Worm (Caenorhabditis elegans) whole organism, L4 larva: ENCODE results near the gene H01M10.2.

ENCODE experiments used
- D1046.2 ChIP-seq: fragments of 200-800 bp; sonication (Bioruptor generic); IDR thresholded peaks from 2 replicates; pipeline ENCODE4 v1.3.6; 2022; ENCODE audit warnings: missing genetic modification characterization, missing compliant biosample characterization
- F37D6.2 ChIP-seq: sonication (generic microtip); optimal IDR thresholded peaks from 2 replicates; lab custom pipeline; 2016; ENCODE audit warnings: mild to moderate bottlenecking, missing genetic modification characterization, missing compliant biosample characterization
- F49E8.2 ChIP-seq: sonication (generic microtip); optimal IDR thresholded peaks from 2 replicates; lab custom pipeline; 2016; ENCODE audit warnings: missing compliant biosample characterization, mild to moderate bottlenecking, missing genetic modification characterization, borderline replicate concordance
- R02D3.7 ChIP-seq: fragments of 150-350 bp; sonication (generic microtip); optimal IDR thresholded peaks from 3 replicates; lab custom pipeline; 2014; ENCODE audit warnings: missing biosample characterization, missing genetic modification characterization
- T20F7.1 ChIP-seq: fragments of 200-800 bp; sonication (Bioruptor generic); optimal IDR thresholded peaks from 2 replicates; lab custom pipeline; 2018; ENCODE audit warnings: mild to moderate bottlenecking, missing genetic modification characterization, missing compliant biosample characterization
- T26A8.4 ChIP-seq: fragments of 200-800 bp; sonication (Bioruptor generic); IDR thresholded peaks from 2 replicates; pipeline ENCODE4 v1.3.6; 2022; ENCODE audit warnings: missing genetic modification characterization, missing compliant biosample characterization
- Y105C5A.15 ChIP-seq: fragments of 200-800 bp; sonication (Bioruptor generic); IDR thresholded peaks from 2 replicates; pipeline ENCODE4 v1.3.6; 2022; ENCODE audit warnings: missing genetic modification characterization, missing compliant biosample characterization
- Y75B8A.6 ChIP-seq: fragments of 200-800 bp; sonication (Bioruptor generic); IDR thresholded peaks from 2 replicates; pipeline ENCODE4 v1.3.6; 2022; ENCODE audit warnings: missing genetic modification reagents, missing genetic modification characterization, missing compliant biosample characterization
- ZK337.2 ChIP-seq: fragments of 200-800 bp; sonication (Bioruptor generic); IDR thresholded peaks from 2 replicates; pipeline ENCODE4 v1.3.6; 2022; ENCODE audit warnings: missing genetic modification reagents, missing genetic modification characterization, missing compliant biosample characterization
- aha-1 ChIP-seq: fragments of 150-350 bp; peaks from one replicate; lab custom pipeline; 2014; ENCODE audit warnings: missing biosample characterization, missing genetic modification characterization
- aly-2 ChIP-seq: sonication (generic microtip); optimal IDR thresholded peaks from 2 replicates; lab custom pipeline; 2018; ENCODE audit warnings: missing biosample characterization, missing genetic modification characterization
- ama-1 ChIP-seq: fragments of 150-350 bp; optimal IDR thresholded peaks from 2 replicates; lab custom pipeline; 2014; ENCODE audit warnings: inconsistent platforms, mixed read lengths
- arid-1 ChIP-seq: fragments of 200-800 bp; sonication (Bioruptor generic); conservative IDR thresholded peaks from 2 replicates; pipeline ENCODE4 v1.3.6; 2022; ENCODE audit warnings: missing genetic modification reagents, missing genetic modification characterization, missing compliant biosample characterization
- ceh-20 ChIP-seq: fragments of 200-800 bp; sonication (Bioruptor generic); IDR thresholded peaks from 2 replicates; pipeline ENCODE4 v1.3.6; 2022; ENCODE audit warnings: missing genetic modification reagents, missing genetic modification characterization, missing compliant biosample characterization
- ceh-32 ChIP-seq: sonication (generic microtip); optimal IDR thresholded peaks from 2 replicates; lab custom pipeline; 2016; ENCODE audit warnings: mild to moderate bottlenecking, missing genetic modification characterization, missing compliant biosample characterization; ENCODE audit not compliant: poor library complexity
- ceh-44 ChIP-seq: fragments of 200-800 bp; sonication (Bioruptor generic); IDR thresholded peaks from 2 replicates; pipeline ENCODE4 v1.3.6; 2022; ENCODE audit warnings: missing genetic modification reagents, missing genetic modification characterization, missing compliant biosample characterization
- ceh-82 ChIP-seq: sonication (generic microtip); optimal IDR thresholded peaks from 2 replicates; lab custom pipeline; 2017; ENCODE audit warnings: missing biosample characterization, missing genetic modification characterization
- cey-2 ChIP-seq: sonication (generic microtip); optimal IDR thresholded peaks from 3 replicates; lab custom pipeline; 2017; ENCODE audit warnings: missing genetic modification characterization, mild to moderate bottlenecking, missing compliant biosample characterization, antibody characterized with exemption, borderline replicate concordance; ENCODE audit not compliant: insufficient read depth
- ctbp-1 ChIP-seq: fragments of 200-800 bp; sonication (Bioruptor generic); IDR thresholded peaks from 2 replicates; pipeline ENCODE4 v1.3.6; 2022; ENCODE audit warnings: missing genetic modification reagents, missing genetic modification characterization, missing compliant biosample characterization
- daf-16 ChIP-seq, 3 experiments: sonication (generic microtip); optimal IDR thresholded peaks; 2 replicates each; lab custom pipeline; 2016 to 2017; ENCODE audit warnings: missing genetic modification characterization in 3 of 3, missing genetic modification reagents in 3 of 3, mild to moderate bottlenecking in 2 of 3, missing compliant biosample characterization in 2 of 3, missing biosample characterization in 1 of 3, moderate library complexity in 1 of 3
- daf-19 ChIP-seq: fragments of 200-800 bp; sonication (Bioruptor generic); conservative IDR thresholded peaks from 2 replicates; pipeline ENCODE4 v1.3.6; 2022; ENCODE audit warnings: missing genetic modification characterization, missing compliant biosample characterization
- dmd-6 ChIP-seq: fragments of 200-800 bp; sonication (Bioruptor generic); IDR thresholded peaks from 2 replicates; pipeline ENCODE4 v1.3.6; 2022; ENCODE audit warnings: missing genetic modification reagents, missing genetic modification characterization, missing compliant biosample characterization
- dpl-1 ChIP-seq: fragments of 150-350 bp; optimal IDR thresholded peaks from 2 replicates; lab custom pipeline; 2014; ENCODE audit warnings: missing biosample characterization, missing genetic modification reagents, missing genetic modification characterization
- dve-1 ChIP-seq: sonication (generic microtip); optimal IDR thresholded peaks from 2 replicates; lab custom pipeline; 2017; ENCODE audit warnings: antibody characterized with exemption, mild to moderate bottlenecking, missing genetic modification characterization, missing compliant biosample characterization; ENCODE audit not compliant: insufficient read depth
- fkh-10 ChIP-seq: fragments of 150-350 bp; optimal IDR thresholded peaks from 2 replicates; lab custom pipeline; 2014; ENCODE audit warnings: missing biosample characterization, missing genetic modification reagents, missing genetic modification characterization
- gei-8 ChIP-seq: fragments of 200-800 bp; sonication (Bioruptor generic); optimal IDR thresholded peaks from 2 replicates; lab custom pipeline; 2018; ENCODE audit warnings: mild to moderate bottlenecking, missing genetic modification characterization, missing compliant biosample characterization
- hlh-30 ChIP-seq: sonication (generic microtip); optimal IDR thresholded peaks from 2 replicates; lab custom pipeline; 2017; ENCODE audit warnings: antibody characterized with exemption, mild to moderate bottlenecking, missing genetic modification characterization, missing compliant biosample characterization; ENCODE audit not compliant: insufficient read depth
- jun-1 ChIP-seq: fragments of 150-350 bp; optimal IDR thresholded peaks from 2 replicates; lab custom pipeline; 2014; ENCODE audit warnings: missing biosample characterization, missing genetic modification reagents, missing genetic modification characterization
- lim-7 ChIP-seq: fragments of 200-800 bp; sonication (Bioruptor generic); IDR thresholded peaks from 2 replicates; pipeline ENCODE4 v1.3.6; 2022; ENCODE audit warnings: missing genetic modification characterization, missing compliant biosample characterization
- lin-29 ChIP-seq: fragments of 200-800 bp; sonication (Bioruptor generic); IDR thresholded peaks from 2 replicates; pipeline ENCODE4 v1.3.6; 2022; ENCODE audit warnings: missing genetic modification reagents, missing genetic modification characterization, missing compliant biosample characterization
- lin-38 ChIP-seq: fragments of 200-800 bp; sonication (Bioruptor generic); IDR thresholded peaks from 2 replicates; pipeline ENCODE4 v1.3.6; 2022; ENCODE audit warnings: missing genetic modification reagents, missing genetic modification characterization, missing compliant biosample characterization
- mdl-1 ChIP-seq, 2 experiments: fragments of 150-350 bp in 1 of 2; sonication (generic microtip) in 1 of 2; optimal IDR thresholded peaks; 2 replicates each; lab custom pipeline; 2014 to 2017; ENCODE audit warnings: missing biosample characterization in 2 of 2, missing genetic modification characterization in 2 of 2
- mep-1 ChIP-seq: fragments of 150-350 bp; sonication (generic microtip); optimal IDR thresholded peaks from 3 replicates; lab custom pipeline; 2014; ENCODE audit warnings: missing biosample characterization, missing genetic modification characterization
- mxl-3 ChIP-seq: fragments of 200-800 bp; sonication (Bioruptor generic); optimal IDR thresholded peaks from 2 replicates; lab custom pipeline; 2018; ENCODE audit warnings: mild to moderate bottlenecking, missing genetic modification characterization, missing compliant biosample characterization
- nhr-10 ChIP-seq: fragments of 150-350 bp; optimal IDR thresholded peaks from 2 replicates; lab custom pipeline; 2014; ENCODE audit warnings: missing biosample characterization, missing genetic modification characterization
- nhr-11 ChIP-seq: fragments of 150-350 bp; optimal IDR thresholded peaks from 2 replicates; lab custom pipeline; 2014; ENCODE audit warnings: missing biosample characterization, missing genetic modification characterization
- nhr-25 ChIP-seq: sonication (generic microtip); optimal IDR thresholded peaks from 2 replicates; lab custom pipeline; 2017; ENCODE audit warnings: missing genetic modification characterization, mild to moderate bottlenecking, missing compliant biosample characterization, antibody characterized with exemption, moderate library complexity, borderline replicate concordance; ENCODE audit not compliant: insufficient read depth
- nhr-28 ChIP-seq: fragments of 150-350 bp; optimal IDR thresholded peaks from 2 replicates; lab custom pipeline; 2014; ENCODE audit warnings: missing biosample characterization, missing genetic modification characterization
- nhr-6 ChIP-seq: fragments of 150-350 bp; optimal IDR thresholded peaks from 2 replicates; lab custom pipeline; 2014; ENCODE audit warnings: missing biosample characterization, missing genetic modification characterization
- nhr-76 ChIP-seq: fragments of 150-350 bp; optimal IDR thresholded peaks from 2 replicates; lab custom pipeline; 2014; ENCODE audit warnings: missing biosample characterization, missing genetic modification characterization
- spr-3 ChIP-seq: fragments of 200-800 bp; sonication (Bioruptor generic); optimal IDR thresholded peaks from 2 replicates; lab custom pipeline; 2018; ENCODE audit warnings: mild to moderate bottlenecking, missing genetic modification characterization, missing compliant biosample characterization
- tag-97 ChIP-seq: fragments of 200-800 bp; sonication (Bioruptor generic); IDR thresholded peaks from 2 replicates; pipeline ENCODE4 v1.3.6; 2022; ENCODE audit warnings: missing genetic modification characterization, missing compliant biosample characterization
- tra-1 ChIP-seq: fragments of 200-800 bp; sonication (Bioruptor generic); IDR thresholded peaks from 2 replicates; pipeline ENCODE4 v1.3.6; 2022; ENCODE audit warnings: missing genetic modification reagents, missing genetic modification characterization, missing compliant biosample characterization
- unc-62 ChIP-seq, 3 experiments: fragments of 150-350 bp in 1 of 3; sonication (generic microtip); optimal IDR thresholded peaks in 2 of 3; peaks in 1 of 3; 1 replicate in 1 of 3; 2 replicates in 2 of 3; lab custom pipeline; 2014 to 2017; ENCODE audit warnings: missing biosample characterization in 3 of 3, missing genetic modification characterization in 3 of 3, missing genetic modification reagents in 3 of 3, missing genotype in 1 of 3
- vab-7 ChIP-seq: fragments of 200-800 bp; sonication (Bioruptor generic); IDR thresholded peaks from 2 replicates; pipeline ENCODE4 v1.3.6; 2022; ENCODE audit warnings: missing genetic modification reagents, missing genetic modification characterization, missing compliant biosample characterization
- zag-1 ChIP-seq: fragments of 150-350 bp; optimal IDR thresholded peaks from 2 replicates; lab custom pipeline; 2014; ENCODE audit warnings: missing biosample characterization, missing genetic modification characterization
- zfp-3 ChIP-seq: fragments of 200-800 bp; sonication (Bioruptor generic); conservative IDR thresholded peaks from 2 replicates; pipeline ENCODE4 v1.3.6; 2022; ENCODE audit warnings: missing genetic modification reagents, missing genetic modification characterization, missing compliant biosample characterization
- zip-11 ChIP-seq: fragments of 200-800 bp; sonication (Bioruptor generic); IDR thresholded peaks from 2 replicates; pipeline ENCODE4 v1.3.6; 2022; ENCODE audit warnings: missing genetic modification characterization, missing compliant biosample characterization
- zip-2 ChIP-seq: fragments of 150-350 bp; optimal IDR thresholded peaks from 2 replicates; lab custom pipeline; 2014; ENCODE audit warnings: missing biosample characterization, missing genetic modification characterization

H01M10.2 gene

ce11 chrX:2549322-2549721 lies 36.2 kb downstream of the H01M10.2 start (continued):
- TF ChIP-seq nhr-28 (tag; lab: Kevin White, UChicago): peak; percentile 64
- peak; percentile 68 for TF ChIP-seq ceh-32
- TF ChIP-seq ZK337.2 (GFP tag; lab: Robert Waterston, UW): peak; percentile 51; the same call in 1 of the 2 replicates
- TF ChIP-seq R02D3.7 (tag; lab: Kevin White, UChicago): no peak
- peak; percentile 69 for TF ChIP-seq dve-1 (tag; lab: Kevin White, UChicago)
- peak; percentile 11; the same call in 1 of the 2 replicates for TF ChIP-seq ceh-20
- no peak for TF ChIP-seq zag-1 (tag; lab: Kevin White, UChicago)
- peak; percentile 73 for TF ChIP-seq arid-1 (GFP tag; lab: Robert Waterston, UW)
- TF ChIP-seq nhr-25: no peak
- peak; percentile 87 for TF ChIP-seq vab-7 (GFP tag; lab: Robert Waterston, UW)
- TF ChIP-seq daf-19 (GFP tag; lab: Robert Waterston, UW): peak; percentile 79
- peak; percentile 57 for TF ChIP-seq zip-2 (tag; lab: Kevin White, UChicago)
- TF ChIP-seq ceh-44 (GFP tag; lab: Robert Waterston, UW): 0 out of 2 replicates have a peak, but pooled peaks have one; percentile 44
- peak; percentile 7 for TF ChIP-seq F37D6.2
- TF ChIP-seq hlh-30 (tag; lab: Kevin White, UChicago): peak; percentile 75
- TF ChIP-seq nhr-76 (tag; lab: Kevin White, UChicago): no peak
- TF ChIP-seq nhr-11: peak; percentile 75
- no peak for TF ChIP-seq ceh-82
- TF ChIP-seq T20F7.1 (GFP tag; lab: Kevin White, UChicago): peak; percentile 28
- TF ChIP-seq F49E8.2 (tag; lab: Kevin White, UChicago): peak; percentile 41
- TF ChIP-seq fkh-10 (GFP tag; lab: Kevin White, UChicago): peak; percentile 49
- no peak for TF ChIP-seq ama-1
- TF ChIP-seq tra-1 (GFP tag; lab: Robert Waterston, UW): no peak
- peak; percentile 89 for TF ChIP-seq mep-1 (tag; lab: Kevin White, UChicago)
- TF ChIP-seq nhr-10 (tag; lab: Kevin White, UChicago): no peak
- TF ChIP-seq lin-38: peak; percentile 69
- TF ChIP-seq dmd-6 (GFP tag; lab: Robert Waterston, UW): peak; percentile 74
- peak; percentile 7 for TF ChIP-seq spr-3 (GFP tag; lab: Kevin White, UChicago)
- peak; percentile 83 for TF ChIP-seq ctbp-1 (GFP tag; lab: Robert Waterston, UW)
- TF ChIP-seq tag-97 (GFP tag; lab: Robert Waterston, UW): no peak
- 0 out of 2 replicates have a peak, but pooled peaks have one; percentile 52 for TF ChIP-seq zfp-3 (GFP tag; lab: Robert Waterston, UW)
- TF ChIP-seq aha-1 (tag; lab: Kevin White, UChicago): peak; percentile 92
- TF ChIP-seq mdl-1 (tag; optimal IDR thresholded peaks at IDR 0.05; lab: Kevin White, UChicago): peak in 1 of 2 experiments; percentile 23
- peak; percentile 57 for TF ChIP-seq aly-2 (tag; lab: Kevin White, UChicago)
- TF ChIP-seq lin-29 (GFP tag; lab: Robert Waterston, UW): no peak; the same call in 1 of the 2 replicates
- TF ChIP-seq T26A8.4 (GFP tag; lab: Robert Waterston, UW): peak; percentile 80
- peak; percentile 46; the same call in 1 of the 2 replicates for TF ChIP-seq Y105C5A.15
- TF ChIP-seq gei-8 (GFP tag; lab: Kevin White, UChicago): peak; percentile 75
- peak; percentile 58 to 91 for TF ChIP-seq daf-16 (GFP tag; optimal IDR thresholded peaks at IDR 0.05; lab: Kevin White, UChicago)
- TF ChIP-seq daf-16 (tag; optimal IDR thresholded peaks at IDR 0.05; lab: Kevin White, UChicago): peak; percentile 85
- TF ChIP-seq Y75B8A.6 (GFP tag; lab: Robert Waterston, UW): 0 out of 2 replicates have a peak, but pooled peaks have one; percentile 72
- 0 out of 2 replicates have a peak, but pooled peaks have one; percentile 64 for TF ChIP-seq zip-11
- TF ChIP-seq lim-7 (GFP tag; lab: Robert Waterston, UW): peak; percentile 81
- no peak for TF ChIP-seq mxl-3
- no peak for TF ChIP-seq D1046.2
- peak; percentile 6 for TF ChIP-seq dpl-1 (GFP tag; lab: Kevin White, UChicago)
- TF ChIP-seq unc-62 (GFP tag; optimal IDR thresholded peaks at IDR 0.05 in 1 of 2; lab: Kevin White, UChicago): peak in 1 of 2 experiments; percentile 85
- no peak for TF ChIP-seq unc-62 (tag; optimal IDR thresholded peaks at IDR 0.05; lab: Kevin White, UChicago)
- peak; percentile 58 for TF ChIP-seq jun-1 (tag; lab: Kevin White, UChicago)
- TF ChIP-seq nhr-6: peak; percentile 64
- no peak for TF ChIP-seq cey-2 (tag; lab: Kevin White, UChicago)
